Fruit fly (Drosophila melanogaster) whole organism, pupa: ENCODE data around the gene NimA.

ENCODE experiments used
- CG10348 ChIP-seq: fragments of 200-800 bp; sonication (Bioruptor generic); IDR thresholded peaks from 2 replicates; pipeline ENCODE4 v1.3.6; 2022; ENCODE audit warnings: missing biosample characterization, missing genetic modification characterization
- CG12605 ChIP-seq: fragments of 200-800 bp; sonication (Bioruptor generic); IDR thresholded peaks from 2 replicates; pipeline ENCODE4 v1.3.6; 2022; ENCODE audit warnings: missing biosample characterization, missing genetic modification characterization
- CG13204 ChIP-seq: fragments of 200-800 bp; sonication (Bioruptor generic); optimal IDR thresholded peaks from 2 replicates; lab custom pipeline; 2018; ENCODE audit warnings: missing biosample characterization, mild to moderate bottlenecking, missing genetic modification characterization, moderate library complexity
- CG14655 ChIP-seq: fragments of 200-800 bp; sonication (Bioruptor generic); optimal IDR thresholded peaks from 3 replicates; lab custom pipeline; 2017; ENCODE audit warnings: mild to moderate bottlenecking, missing biosample characterization, missing genetic modification reagents, missing genetic modification characterization
- CG15710 ChIP-seq: fragments of 200-800 bp; sonication (Bioruptor generic); optimal IDR thresholded peaks from 2 replicates; lab custom pipeline; 2018; ENCODE audit warnings: missing biosample characterization, mild to moderate bottlenecking, missing genetic modification characterization, moderate library complexity
- CG17806 ChIP-seq: fragments of 200-800 bp; sonication (Bioruptor generic); optimal IDR thresholded peaks from 2 replicates; lab custom pipeline; 2018; ENCODE audit warnings: missing biosample characterization, mild to moderate bottlenecking, missing genetic modification characterization, moderate library complexity
- CG32121 ChIP-seq: fragments of 200-800 bp; sonication (Bioruptor generic); IDR thresholded peaks from 2 replicates; pipeline ENCODE4 v1.3.6; 2022; ENCODE audit warnings: missing biosample characterization, missing genetic modification characterization
- CG34367 ChIP-seq: fragments of 200-800 bp; sonication (Bioruptor generic); optimal IDR thresholded peaks from 2 replicates; lab custom pipeline; 2018; ENCODE audit warnings: missing biosample characterization, mild to moderate bottlenecking, missing genetic modification characterization
- CG4496 ChIP-seq: fragments of 200-800 bp; sonication (Bioruptor generic); IDR thresholded peaks from 3 replicates; pipeline ENCODE4 v1.3.6; 2022; ENCODE audit warnings: missing biosample characterization, missing genetic modification characterization
- CG8159 ChIP-seq: fragments of 200-800 bp; sonication (Bioruptor generic); optimal IDR thresholded peaks from 3 replicates; lab custom pipeline; 2018; ENCODE audit warnings: missing biosample characterization, mild to moderate bottlenecking, missing genetic modification characterization, moderate library complexity
- CG8301 ChIP-seq: fragments of 200-800 bp; sonication (Bioruptor generic); optimal IDR thresholded peaks from 2 replicates; lab custom pipeline; 2018; ENCODE audit warnings: missing biosample characterization, mild to moderate bottlenecking, missing genetic modification characterization
- CG9948 ChIP-seq: fragments of 200-800 bp; sonication (Bioruptor generic); optimal IDR thresholded peaks from 2 replicates; lab custom pipeline; 2018; ENCODE audit warnings: missing biosample characterization, mild to moderate bottlenecking, missing genetic modification characterization, moderate library complexity
- D1 ChIP-seq: fragments of 200-800 bp; sonication (Bioruptor generic); optimal IDR thresholded peaks from 2 replicates; lab custom pipeline; 2018; ENCODE audit warnings: missing biosample characterization, mild to moderate bottlenecking, missing genetic modification characterization, moderate library complexity
- EcR ChIP-seq: fragments of 200-800 bp; sonication (Bioruptor generic); optimal IDR thresholded peaks from 3 replicates; lab custom pipeline; 2019; ENCODE audit warnings: missing biosample characterization, missing genetic modification characterization, mild to moderate bottlenecking, moderate library complexity, missing genetic modification reagents
- Ets98B ChIP-seq: fragments of 200-800 bp; sonication (Bioruptor generic); IDR thresholded peaks from 2 replicates; pipeline ENCODE4 v1.3.6; 2022; ENCODE audit warnings: missing biosample characterization, missing genetic modification characterization
- Pif1A ChIP-seq: fragments of 200-800 bp; sonication (Bioruptor generic); optimal IDR thresholded peaks from 3 replicates; lab custom pipeline; 2016; ENCODE audit warnings: missing biosample characterization, missing genetic modification characterization
- Pif1B ChIP-seq: fragments of 200-800 bp; sonication (Bioruptor generic); optimal IDR thresholded peaks from 3 replicates; lab custom pipeline; 2016; ENCODE audit warnings: missing biosample characterization, missing genetic modification characterization
- Snoo ChIP-seq: fragments of 200-800 bp; sonication (Bioruptor generic); optimal IDR thresholded peaks from 3 replicates; lab custom pipeline; 2017; ENCODE audit warnings: missing biosample characterization, mild to moderate bottlenecking, missing genetic modification characterization, inconsistent platforms
- fd96Ca ChIP-seq: fragments of 200-800 bp; sonication (Bioruptor generic); IDR thresholded peaks from 3 replicates; pipeline ENCODE4 v1.3.6; 2022; ENCODE audit warnings: missing biosample characterization, missing genetic modification characterization
- gl ChIP-seq: fragments of 200-800 bp; sonication (Bioruptor generic); optimal IDR thresholded peaks from 2 replicates; lab custom pipeline; 2018; ENCODE audit warnings: missing biosample characterization, mild to moderate bottlenecking, missing genetic modification characterization
- rn ChIP-seq: fragments of 200-800 bp; sonication (Bioruptor generic); IDR thresholded peaks from 2 replicates; pipeline ENCODE4 v1.3.6; 2022; ENCODE audit warnings: missing biosample characterization, missing genetic modification characterization

NimA gene

DNA sequence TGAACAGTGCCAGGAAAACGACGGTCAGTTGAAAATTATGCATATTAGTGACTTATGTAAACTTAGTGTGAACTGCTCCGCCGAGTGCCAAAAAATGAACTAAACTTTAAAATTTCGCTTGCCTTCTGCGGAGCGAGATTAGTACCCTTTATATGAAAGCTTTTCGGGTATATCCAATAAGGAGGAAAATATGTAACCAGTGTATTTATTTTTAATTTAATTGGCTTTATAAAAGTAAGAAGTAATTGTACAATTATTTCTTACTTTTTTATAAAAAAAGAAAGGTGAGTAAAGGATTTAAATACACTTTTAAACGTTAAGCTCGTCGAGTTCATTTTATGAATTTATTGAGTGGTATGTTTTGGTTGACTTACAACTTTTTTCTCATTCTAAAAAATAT is 15.5 kb downstream of the NimA start, which contains the start of gene He:
TSS of gene He (minus strand) at position 101 of the 400 bp plus-strand sequence.
- no peak for TF ChIP-seq CG8159

DNA sequence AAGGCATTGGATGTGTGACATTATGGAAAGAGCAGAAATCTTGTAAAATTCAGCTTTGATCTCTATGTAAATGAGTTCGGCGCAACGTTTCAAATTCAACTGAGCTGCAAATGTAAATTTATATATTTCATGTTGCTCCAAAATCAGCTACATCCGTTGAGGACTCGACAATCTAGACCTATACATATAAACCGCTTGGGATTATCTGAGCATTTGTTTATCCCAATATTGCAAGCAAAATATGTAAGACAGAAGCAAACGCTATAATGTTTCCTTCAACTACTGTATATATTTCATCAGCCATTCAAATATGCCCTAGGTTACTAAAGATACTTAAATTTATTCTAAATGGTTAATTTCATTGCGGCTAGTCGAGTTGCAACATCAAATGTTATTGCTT is 19.3 kb downstream of the NimA start, which contains the start of gene NimC1:
TSS of gene NimC1 (minus strand) at position 101 of the 400 bp plus-strand sequence.
- TF ChIP-seq CG14655 (GFP tag; lab: Kevin White, UChicago) (no peak), CG15710 (tag; lab: Kevin White, UChicago) (no peak), Pif1A (GFP tag; lab: Kevin White, UChicago) (no peak), D1 (no peak), Ets98B (GFP tag; lab: Robert Waterston, UW) (no peak), CG17806 (tag; lab: Kevin White, UChicago) (no peak), rn (GFP tag; lab: Robert Waterston, UW) (no peak), gl (tag; lab: Kevin White, UChicago) (no peak), CG4496 (no peak), CG13204 (GFP tag; lab: Kevin White, UChicago) (no peak), CG34367 (tag; lab: Kevin White, UChicago) (no peak), CG10348 (GFP tag; lab: Robert Waterston, UW) (no peak), fd96Ca (no peak)

DNA sequence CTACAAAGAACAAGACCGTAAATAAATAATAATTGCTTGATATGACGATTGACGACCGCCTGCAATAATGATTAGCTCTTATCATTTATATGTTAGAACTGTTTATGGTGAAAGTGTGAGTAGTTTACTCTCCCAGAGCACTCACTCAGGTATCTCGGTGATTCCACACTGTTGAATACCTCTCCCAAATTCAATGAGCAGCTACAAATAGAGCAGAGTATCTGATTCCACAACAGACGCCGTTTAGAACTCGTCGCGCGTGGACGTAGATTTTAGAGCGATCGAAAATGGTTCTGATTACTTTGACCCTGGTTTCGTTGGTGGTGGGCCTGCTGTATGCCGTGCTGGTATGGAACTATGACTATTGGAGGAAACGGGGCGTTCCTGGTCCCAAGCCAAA is 19.7 kb downstream of the NimA start, which contains the start of gene Cyp28a5:
TSS of gene Cyp28a5 (plus strand) at position 230 of the 400 bp plus-strand sequence.
- TF ChIP-seq CG10348 (GFP tag; lab: Robert Waterston, UW) (no peak), CG8159 (no peak), CG14655 (GFP tag; lab: Kevin White, UChicago) (no peak)

DNA sequence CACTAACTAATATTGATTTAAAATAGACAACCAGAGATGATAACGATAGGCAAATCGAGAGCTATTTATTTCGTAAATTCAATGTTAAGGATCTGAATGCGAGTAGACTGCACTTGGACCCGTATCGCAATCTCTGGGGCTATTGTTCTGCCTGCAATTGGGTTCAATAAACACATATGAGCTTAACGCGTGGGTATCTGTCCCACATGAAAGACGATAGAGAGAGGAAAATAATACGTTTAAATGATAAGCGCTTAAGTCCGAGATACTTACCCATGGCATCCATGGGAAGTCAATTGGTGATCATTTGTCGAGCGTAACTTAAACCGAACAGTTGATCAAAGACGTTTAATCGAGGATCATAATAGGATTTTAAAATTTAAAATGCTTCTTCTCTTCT is 22.5 kb downstream of the NimA start, which contains the start of gene NimC2:
TSS of gene NimC2 (plus strand) at position 301 of the 400 bp plus-strand sequence.
- TF ChIP-seq gl (tag; lab: Kevin White, UChicago) (no peak), CG9948 (tag; lab: Kevin White, UChicago) (no peak), CG15710 (tag; lab: Kevin White, UChicago) (no peak), CG12605 (GFP tag; lab: Robert Waterston, UW) (no peak), D1 (no peak), EcR (GFP tag; lab: Kevin White, UChicago) (no peak), fd96Ca (no peak), CG8159 (no peak), Pif1A (GFP tag; lab: Kevin White, UChicago) (no peak), CG4496 (no peak), CG17806 (tag; lab: Kevin White, UChicago) (no peak), CG8301 (tag; lab: Kevin White, UChicago) (no peak), CG13204 (GFP tag; lab: Kevin White, UChicago) (no peak), Pif1B (GFP tag; lab: Kevin White, UChicago) (no peak), CG32121 (GFP tag; lab: Robert Waterston, UW) (no peak), CG10348 (GFP tag; lab: Robert Waterston, UW) (no peak), CG14655 (GFP tag; lab: Kevin White, UChicago) (no peak), Ets98B (GFP tag; lab: Robert Waterston, UW) (no peak), Snoo (no peak)

DNA sequence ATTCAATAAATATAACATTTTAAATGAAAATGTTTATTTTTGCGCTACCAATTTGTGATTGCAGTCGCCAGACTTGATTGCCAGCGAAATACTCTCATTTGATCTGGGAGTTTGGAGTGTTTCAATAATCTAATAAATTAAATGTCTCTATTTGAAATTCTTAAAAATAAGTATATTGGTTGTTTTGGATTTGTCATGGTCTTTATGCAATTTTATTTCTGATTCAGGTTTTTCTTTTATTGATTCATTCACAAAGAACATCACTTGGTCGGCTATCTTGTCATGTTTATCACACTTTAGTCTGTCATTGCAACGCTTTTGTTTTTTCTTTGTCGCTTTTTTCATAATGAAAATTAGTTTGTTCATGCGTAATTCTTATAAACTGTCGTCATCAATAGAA is 41.6 kb downstream of the NimA start:
- TF ChIP-seq CG12605 (GFP tag; lab: Robert Waterston, UW) (no peak), CG9948 (tag; lab: Kevin White, UChicago) (no peak), Snoo (no peak), CG8159 (no peak), CG14655 (GFP tag; lab: Kevin White, UChicago) (no peak), rn (GFP tag; lab: Robert Waterston, UW) (no peak), CG15710 (tag; lab: Kevin White, UChicago) (no peak), D1 (no peak), CG34367 (tag; lab: Kevin White, UChicago) (no peak), Pif1A (GFP tag; lab: Kevin White, UChicago) (no peak), CG32121 (GFP tag; lab: Robert Waterston, UW) (no peak), CG17806 (tag; lab: Kevin White, UChicago) (no peak), gl (tag; lab: Kevin White, UChicago) (no peak), Ets98B (GFP tag; lab: Robert Waterston, UW) (peak; percentile 62), CG4496 (peak; percentile 72), CG13204 (GFP tag; lab: Kevin White, UChicago) (no peak), CG8301 (tag; lab: Kevin White, UChicago) (no peak), fd96Ca (0 out of 3 replicates have a peak, but pooled peaks have one; percentile 32), EcR (GFP tag; lab: Kevin White, UChicago) (no peak), CG10348 (GFP tag; lab: Robert Waterston, UW) (no peak), Pif1B (GFP tag; lab: Kevin White, UChicago) (no peak)
- TF ChIP-seq, all 21 proteins: peak for 3

DNA sequence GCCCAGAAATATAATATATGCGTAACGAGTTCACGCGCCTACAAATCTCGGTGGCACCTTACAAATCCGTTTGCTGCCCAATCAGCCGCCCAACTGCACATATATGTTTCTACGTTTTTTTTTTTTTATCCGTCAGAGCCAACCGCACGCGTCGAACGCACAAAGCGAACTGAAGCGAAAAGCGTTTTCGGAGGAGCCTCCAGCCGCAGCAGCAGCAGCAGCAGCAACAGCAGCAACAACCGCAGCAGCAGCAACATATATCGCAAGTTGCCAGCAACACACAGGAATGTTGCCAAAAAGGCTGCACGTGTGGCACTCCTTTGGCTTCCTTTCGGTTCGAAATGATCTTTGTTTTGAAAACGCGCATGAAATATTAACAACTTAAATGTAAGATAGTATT is 43.7 kb downstream of the NimA start, which contains the start of gene rk:
TSS of gene rk (minus strand) at position 171 of the 400 bp plus-strand sequence.
- TF ChIP-seq CG12605 (GFP tag; lab: Robert Waterston, UW), result no peak
- no peak for TF ChIP-seq CG32121 (GFP tag; lab: Robert Waterston, UW)
- 0 out of 3 replicates have a peak, but pooled peaks have one; percentile 25 for TF ChIP-seq CG4496

DNA sequence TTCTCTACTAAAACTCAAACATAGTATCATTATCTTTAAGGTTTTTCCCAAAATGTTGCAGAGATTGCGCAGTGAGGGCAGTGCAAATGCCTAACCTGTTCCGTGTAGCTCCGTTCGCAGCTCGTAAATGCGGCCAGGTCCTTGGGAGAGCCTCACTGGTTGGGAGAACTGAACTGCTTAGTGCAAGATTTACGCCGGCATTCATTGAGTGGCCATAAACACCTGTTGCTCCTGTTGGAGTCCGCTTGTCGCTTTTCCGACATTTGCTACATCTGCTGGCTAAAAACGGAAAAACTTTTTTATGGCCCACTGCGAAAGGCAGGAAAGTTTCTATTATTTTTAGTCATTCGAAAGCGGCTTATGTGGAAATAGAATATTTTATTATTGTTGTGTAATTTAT is 44.5 kb downstream of the NimA start:
- TF ChIP-seq CG12605 (GFP tag; lab: Robert Waterston, UW) (peak; percentile 61; the same call in 1 of the 2 replicates), CG8159 (no peak)
